Fruit fly (Drosophila melanogaster): ENCODE measurements around the gene CG12983.

Gene CG12983

dm6 chr3L:20950136-20950499, 16.4 kb downstream of the CG12983 start (continued):
- TF ChIP-seq sna (GFP tag; IDR thresholded peaks at IDR 0.05; ENCODE audit: partially characterized antibody), result no peak
- no peak for TF ChIP-seq eyg (GFP tag; optimal IDR thresholded peaks at IDR 0.05)
- peak; percentile 31 for TF ChIP-seq kah (GFP tag; optimal IDR thresholded peaks at IDR 0.05)
- no peak for TF ChIP-seq CG2889 (GFP tag; IDR thresholded peaks at IDR 0.05)
- no peak for TF ChIP-seq Mes4 (GFP tag; optimal IDR thresholded peaks at IDR 0.05)
- no peak for TF ChIP-seq HmgZ (tag; optimal IDR thresholded peaks at IDR 0.05)
- TF ChIP-seq CG8089 (GFP tag; optimal IDR thresholded peaks at IDR 0.05), result peak; percentile 18
- peak in 1 of 3 experiments; percentile 81 for TF ChIP-seq lola (GFP tag; optimal IDR thresholded peaks at IDR 0.05)
- TF ChIP-seq fru (optimal IDR thresholded peaks at IDR 0.05), result no peak
- no peak for TF ChIP-seq stwl (tag; optimal IDR thresholded peaks at IDR 0.05)
- TF ChIP-seq CG8281 (tag; optimal IDR thresholded peaks at IDR 0.05), result peak; percentile 5
- peak; percentile 40 for TF ChIP-seq sqz (GFP tag; optimal IDR thresholded peaks at IDR 0.05)
- peak; percentile 80 for TF ChIP-seq gsb-n (tag; optimal IDR thresholded peaks at IDR 0.05)
- TF ChIP-seq amos (GFP tag; IDR thresholded peaks at IDR 0.05; ENCODE audit: partially characterized antibody), result no peak
- TF ChIP-seq pho (GFP tag; optimal IDR thresholded peaks at IDR 0.05), result no peak
- no peak for TF ChIP-seq nerfin-2 (GFP tag; IDR thresholded peaks at IDR 0.05; ENCODE audit: partially characterized antibody)
- TF ChIP-seq CG4820 (GFP tag; optimal IDR thresholded peaks at IDR 0.05), result peak; percentile 66
- no peak for TF ChIP-seq ERR (GFP tag; optimal IDR thresholded peaks at IDR 0.05)
- peak; percentile 71; the same call in 2 of the 3 replicates for TF ChIP-seq ci (GFP tag; IDR thresholded peaks at IDR 0.05)
- TF ChIP-seq danr (GFP tag; IDR thresholded peaks at IDR 0.05), result peak; percentile 45; the same call in 1 of the 2 replicates
- TF ChIP-seq D (optimal IDR thresholded peaks at IDR 0.05), result no peak
- peak; percentile 81 for TF ChIP-seq D (GFP tag; optimal IDR thresholded peaks at IDR 0.05)
- TF ChIP-seq Abd-B (GFP tag; optimal IDR thresholded peaks at IDR 0.05), result peak; percentile 51
- peak; percentile 81 for TF ChIP-seq CG17829 (tag; optimal IDR thresholded peaks at IDR 0.05)
- peak; percentile 89 for TF ChIP-seq CG2712 (tag; optimal IDR thresholded peaks at IDR 0.05)
- no peak for TF ChIP-seq CG12219 (GFP tag; optimal IDR thresholded peaks at IDR 0.05)
- peak; percentile 2 for TF ChIP-seq Bteb2 (GFP tag; optimal IDR thresholded peaks at IDR 0.05)
- TF ChIP-seq dmrt11E (tag; optimal IDR thresholded peaks at IDR 0.05), result peak; percentile 74
- peak; percentile 51 for TF ChIP-seq Six4 (GFP tag; optimal IDR thresholded peaks at IDR 0.05)
- peak; percentile 63 for TF ChIP-seq grau (tag; optimal IDR thresholded peaks at IDR 0.05)
- no peak for TF ChIP-seq p53 (GFP tag; optimal IDR thresholded peaks at IDR 0.05)
- TF ChIP-seq CG11093 (GFP tag; IDR thresholded peaks at IDR 0.05), result no peak
- TF ChIP-seq CG4617 (GFP tag; optimal IDR thresholded peaks at IDR 0.05; ENCODE audit: borderline replicate concordance), result no peak
- 0 out of 3 replicates have a peak, but pooled peaks have one; percentile 24 for TF ChIP-seq CG34422 (GFP tag; IDR thresholded peaks at IDR 0.05)
- no peak for TF ChIP-seq sug (tag; optimal IDR thresholded peaks at IDR 0.05)
- TF ChIP-seq lab (GFP tag; optimal IDR thresholded peaks at IDR 0.05), result peak; percentile 52
- no peak for TF ChIP-seq usp (GFP tag; optimal IDR thresholded peaks at IDR 0.05)
- TF ChIP-seq CG31388 (GFP tag; optimal IDR thresholded peaks at IDR 0.05), result no peak
- TF ChIP-seq CG11504 (tag; optimal IDR thresholded peaks at IDR 0.05), result peak; percentile 81
- peak; percentile 28 for TF ChIP-seq Lhr (GFP tag; optimal IDR thresholded peaks at IDR 0.05)
- no peak for TF ChIP-seq wek (GFP tag; optimal IDR thresholded peaks at IDR 0.05)
- peak in 1 of 2 experiments; percentile 15 for TF ChIP-seq Pdp1 (GFP tag; optimal IDR thresholded peaks at IDR 0.05)
- TF ChIP-seq jigr1 (GFP tag; IDR thresholded peaks at IDR 0.05), result no peak
- TF ChIP-seq so (GFP tag; IDR thresholded peaks at IDR 0.05), result peak; percentile 15; the same call in 1 of the 3 replicates
- peak; percentile 85 for TF ChIP-seq Blimp-1 (GFP tag; optimal IDR thresholded peaks at IDR 0.05)
- TF ChIP-seq Stat92E (GFP tag; optimal IDR thresholded peaks at IDR 0.05), result no peak
- peak; percentile 2 for TF ChIP-seq kay (GFP tag; optimal IDR thresholded peaks at IDR 0.05)
- no peak for TF ChIP-seq CG18011 (GFP tag; optimal IDR thresholded peaks at IDR 0.05)
- TF ChIP-seq nerfin-1 (tag; optimal IDR thresholded peaks at IDR 0.05), result peak; percentile 73
- TF ChIP-seq CG10366 (GFP tag; IDR thresholded peaks at IDR 0.05), result peak; percentile 22; the same call in 1 of the 2 replicates
